Fruit fly (Drosophila melanogaster): ENCODE results near the gene CG32262.

The CG32262 gene

dm6 chr3L:3801343-3801742 lies 8.7 kb downstream of the CG32262 start (continued):
- no peak for TF ChIP-seq CG2875 (GFP tag; optimal IDR thresholded peaks at IDR 0.05)
- peak; percentile 55 for TF ChIP-seq CG12769 (tag; optimal IDR thresholded peaks at IDR 0.05)
- no peak for TF ChIP-seq Sry-β (GFP tag; optimal IDR thresholded peaks at IDR 0.05)
- no peak for TF ChIP-seq gcm (GFP tag; optimal IDR thresholded peaks at IDR 0.05)
- TF ChIP-seq Atf6 (GFP tag; IDR thresholded peaks at IDR 0.05) = 0 out of 2 replicates have a peak, but pooled peaks have one; percentile 12
- no peak for TF ChIP-seq CG4730 (GFP tag; IDR thresholded peaks at IDR 0.05)
- TF ChIP-seq MESR4 (GFP tag; optimal IDR thresholded peaks at IDR 0.05) = no peak
- TF ChIP-seq bowl (GFP tag; IDR thresholded peaks at IDR 0.05) = no peak
- TF ChIP-seq pfk (GFP tag; optimal IDR thresholded peaks at IDR 0.05) = no peak
- no peak for TF ChIP-seq insv (GFP tag; optimal IDR thresholded peaks at IDR 0.05)

DNA sequence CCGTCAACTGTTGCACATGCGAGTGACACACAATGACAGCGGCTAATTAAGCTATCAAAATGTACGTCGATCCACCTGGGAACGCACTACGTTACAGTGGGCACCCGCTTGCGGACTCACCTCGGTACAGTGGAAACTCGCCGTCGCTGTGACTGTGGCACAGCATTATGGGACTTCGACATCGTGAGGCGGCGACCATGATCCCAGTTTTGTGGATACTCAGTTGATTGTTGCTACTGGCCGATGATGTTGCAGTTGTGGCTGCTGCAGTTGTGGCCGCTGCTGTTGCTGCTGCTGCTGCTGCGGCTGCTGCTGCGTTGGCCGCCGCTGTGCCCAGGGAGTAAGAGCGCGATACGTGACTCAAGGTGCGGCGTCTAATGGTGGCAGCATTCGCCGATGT lies 10.2 kb downstream of the CG32262 start:
- TF ChIP-seq knrl (GFP tag; IDR thresholded peaks at IDR 0.05; ENCODE audit: partially characterized antibody) = no peak
- peak; percentile 9; the same call in 1 of the 3 replicates for TF ChIP-seq row (GFP tag; IDR thresholded peaks at IDR 0.05)
- peak; percentile 16 for TF ChIP-seq grau (tag; optimal IDR thresholded peaks at IDR 0.05)
- TF ChIP-seq btn (GFP tag; optimal IDR thresholded peaks at IDR 0.05) = no peak
- TF ChIP-seq Drgx (GFP tag; IDR thresholded peaks at IDR 0.05) = peak; percentile 47; the same call in 1 of the 2 replicates
- no peak for TF ChIP-seq CG15514 (GFP tag; optimal IDR thresholded peaks at IDR 0.05)
- TF ChIP-seq CG7556 (GFP tag; optimal IDR thresholded peaks at IDR 0.05) = no peak

DNA sequence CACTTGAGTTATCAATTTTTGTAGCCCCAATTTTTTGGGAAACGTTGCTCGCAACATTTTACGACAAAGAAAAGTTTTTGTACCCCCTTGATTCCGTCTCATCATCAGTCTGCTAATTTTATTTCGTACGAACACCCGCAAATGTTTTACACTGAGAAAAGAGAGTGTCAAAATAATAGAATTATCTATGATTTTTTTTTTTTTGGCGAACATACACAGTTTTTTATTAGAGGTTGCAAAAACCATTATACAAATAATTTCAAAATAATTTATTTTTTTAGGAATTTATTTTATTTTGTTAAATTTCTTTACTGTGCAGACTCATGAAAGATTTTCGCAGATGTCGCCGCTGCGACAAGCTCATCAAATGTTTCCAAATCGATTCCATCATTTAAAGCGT lies 11.5 kb downstream of the CG32262 start:
- TF ChIP-seq Ptx1 (GFP tag; IDR thresholded peaks at IDR 0.05) (no peak), CG9932 (GFP tag; IDR thresholded peaks at IDR 0.05) (no peak), dysf (GFP tag; IDR thresholded peaks at IDR 0.05) (no peak), gem (tag; optimal IDR thresholded peaks at IDR 0.05) (peak; percentile 51), tx (GFP tag; optimal IDR thresholded peaks at IDR 0.05) (no peak), seq (GFP tag; IDR thresholded peaks at IDR 0.05) (no peak), HmgZ (tag; optimal IDR thresholded peaks at IDR 0.05) (no peak), CG17612 (GFP tag; IDR thresholded peaks at IDR 0.05) (no peak), Oli (tag; optimal IDR thresholded peaks at IDR 0.05) (no peak), CG10654 (GFP tag; optimal IDR thresholded peaks at IDR 0.05) (no peak), fd3F (GFP tag; optimal IDR thresholded peaks at IDR 0.05) (no peak), Lpt (GFP tag; optimal IDR thresholded peaks at IDR 0.05) (no peak), Hmr (GFP tag; optimal IDR thresholded peaks at IDR 0.05) (peak; percentile 35), CG15073 (GFP tag; optimal IDR thresholded peaks at IDR 0.05) (no peak), CG2889 (GFP tag; IDR thresholded peaks at IDR 0.05) (no peak), grau (tag; optimal IDR thresholded peaks at IDR 0.05) (peak; percentile 11), chif (GFP tag; optimal IDR thresholded peaks at IDR 0.05) (no peak), HLH3B (GFP tag; IDR thresholded peaks at IDR 0.05) (peak; percentile 21; the same call in 1 of the 2 replicates), Sin3A (optimal IDR thresholded peaks at IDR 0.05) (no peak), CG3995 (GFP tag; optimal IDR thresholded peaks at IDR 0.05) (no peak), ham (GFP tag; IDR thresholded peaks at IDR 0.05) (no peak), CG11504 (tag; optimal IDR thresholded peaks at IDR 0.05) (peak; percentile 44), her (GFP tag; optimal IDR thresholded peaks at IDR 0.05) (no peak), row (GFP tag; IDR thresholded peaks at IDR 0.05) (peak; percentile 30; the same call in 1 of the 3 replicates), CG31441 (GFP tag; IDR thresholded peaks at IDR 0.05) (0 out of 2 replicates have a peak, but pooled peaks have one; percentile 9), CG11398 (GFP tag; optimal IDR thresholded peaks at IDR 0.05) (no peak), CG11723 (GFP tag; optimal IDR thresholded peaks at IDR 0.05) (no peak), ttk (GFP tag; IDR thresholded peaks at IDR 0.05) (no peak), Nf-YB (GFP tag; optimal IDR thresholded peaks at IDR 0.05) (no peak), zf30C (GFP tag; optimal IDR thresholded peaks at IDR 0.05) (no peak), CG9437 (GFP tag; optimal IDR thresholded peaks at IDR 0.05) (no peak), Hr39 (optimal IDR thresholded peaks at IDR 0.05) (no peak), CG31224 (GFP tag; IDR thresholded peaks at IDR 0.05) (no peak), CG7372 (GFP tag; IDR thresholded peaks at IDR 0.05) (no peak), Med (GFP tag) (no peak)
